Fruit fly (Drosophila melanogaster) whole organism, adult: ENCODE data around the gene yellow-k.

Experiments used
- CG5204 ChIP-seq: fragments of 200-800 bp; sonication (Bioruptor generic); optimal IDR thresholded peaks from 2 replicates; lab custom pipeline; 2016; ENCODE audit warnings: missing biosample characterization, missing genetic modification characterization
- CG7101 ChIP-seq: fragments of 200-800 bp; sonication (Bioruptor generic); optimal IDR thresholded peaks from 2 replicates; lab custom pipeline; 2018; ENCODE audit warnings: missing biosample characterization, mild to moderate bottlenecking, missing genetic modification characterization, moderate library complexity
- Clk ChIP-seq: fragments of 200-800 bp; sonication (Bioruptor generic); optimal IDR thresholded peaks from 2 replicates; lab custom pipeline; 2017; ENCODE audit warnings: missing biosample characterization, missing genetic modification characterization
- Crg-1 ChIP-seq: fragments of 200-800 bp; sonication (Bioruptor generic); optimal IDR thresholded peaks from 2 replicates; lab custom pipeline; 2016; ENCODE audit warnings: missing biosample characterization, missing genetic modification characterization
- cic ChIP-seq: fragments of 200-800 bp; sonication (Bioruptor generic); optimal IDR thresholded peaks from 2 replicates; lab custom pipeline; 2017; ENCODE audit warnings: missing biosample characterization, mild to moderate bottlenecking, missing genetic modification characterization, moderate library complexity
- cnc ChIP-seq, 2 experiments: fragments of >200 bp; optimal IDR thresholded peaks; 2 replicates each; lab custom pipeline; 2017
- ovo ChIP-seq: fragments of 200-800 bp; sonication (Bioruptor generic); optimal IDR thresholded peaks from 2 replicates; lab custom pipeline; 2016; ENCODE audit warnings: missing biosample characterization, missing genetic modification characterization

- TF ChIP-seq CG5204 (GFP tag; lab: Kevin White, UChicago) (no peak), cic (GFP tag; lab: Kevin White, UChicago) (no peak), cnc (optimal IDR thresholded peaks at IDR 0.05; lab: Kevin White, UChicago) (no peak), Clk (GFP tag; lab: Kevin White, UChicago) (no peak), ovo (GFP tag; lab: Kevin White, UChicago) (no peak), CG7101 (no peak), Crg-1 (no peak)
Measured at dm6 chr3L:15543467-15543866, 23.0 kb downstream of the yellow-k start.
